Fruit fly (Drosophila melanogaster): ENCODE data around the gene Mp.

Mp gene

dm6 chr3L:6979387-6980249, 19.0 kb upstream of the Mp start, which contains the start of gene Galphai (continued):
- TF ChIP-seq Ets97D (GFP tag; optimal IDR thresholded peaks at IDR 0.05) = peak; percentile 95
- TF ChIP-seq CG33557 (GFP tag; optimal IDR thresholded peaks at IDR 0.05) = peak; percentile 4
- no peak for TF ChIP-seq CG11723 (GFP tag; optimal IDR thresholded peaks at IDR 0.05)
- peak; percentile 91 for TF ChIP-seq sqz (GFP tag; optimal IDR thresholded peaks at IDR 0.05)
- TF ChIP-seq pnt (GFP tag; optimal IDR thresholded peaks at IDR 0.05) = peak; percentile 41
- no peak for TF ChIP-seq nerfin-2 (GFP tag; IDR thresholded peaks at IDR 0.05; ENCODE audit: partially characterized antibody)
- no peak for TF ChIP-seq Usf (GFP tag; optimal IDR thresholded peaks at IDR 0.05)
- TF ChIP-seq Blimp-1 (GFP tag; optimal IDR thresholded peaks at IDR 0.05) = no peak
- TF ChIP-seq CG11560 (tag; IDR thresholded peaks at IDR 0.05) = peak; percentile 62; the same call in 2 of the 3 replicates
- TF ChIP-seq Dbx (GFP tag; IDR thresholded peaks at IDR 0.05) = peak; percentile 57; the same call in 1 of the 3 replicates
- peak; percentile 11; the same call in 1 of the 3 replicates for TF ChIP-seq otp (GFP tag; IDR thresholded peaks at IDR 0.05)
- TF ChIP-seq yki (optimal IDR thresholded peaks at IDR 0.05) = peak; percentile 42
- TF ChIP-seq CG30020 (tag; optimal IDR thresholded peaks at IDR 0.05) = peak; percentile 24
- peak; percentile 52 for TF ChIP-seq CG2712 (tag; optimal IDR thresholded peaks at IDR 0.05)
- peak; percentile 71 for TF ChIP-seq Rfx (GFP tag; IDR thresholded peaks at IDR 0.05)
- peak; percentile 63 for TF ChIP-seq Deaf1 (tag; optimal IDR thresholded peaks at IDR 0.05)
- peak; percentile 23 for TF ChIP-seq CG10147 (GFP tag; optimal IDR thresholded peaks at IDR 0.05)
- TF ChIP-seq Atf6 (GFP tag; IDR thresholded peaks at IDR 0.05) = no peak
- peak; percentile 12 for TF ChIP-seq Hand (GFP tag; optimal IDR thresholded peaks at IDR 0.05)
- TF ChIP-seq trh (GFP tag; optimal IDR thresholded peaks at IDR 0.05) = no peak
- peak; percentile 40 for TF ChIP-seq CG4282 (GFP tag; optimal IDR thresholded peaks at IDR 0.05)
- TF ChIP-seq HLHmδ (GFP tag; optimal IDR thresholded peaks at IDR 0.05) = peak; percentile 16
- TF ChIP-seq bsh (GFP tag; optimal IDR thresholded peaks at IDR 0.05) = no peak
- no peak for TF ChIP-seq dati (GFP tag; IDR thresholded peaks at IDR 0.05)
- TF ChIP-seq her (GFP tag; optimal IDR thresholded peaks at IDR 0.05) = peak; percentile 64
- TF ChIP-seq B-H1 (GFP tag; IDR thresholded peaks at IDR 0.05) = no peak
- TF ChIP-seq Kr (GFP tag; optimal IDR thresholded peaks at IDR 0.05) = no peak
- TF ChIP-seq CG12942 (GFP tag; optimal IDR thresholded peaks at IDR 0.05) = peak; percentile 50
- no peak for TF ChIP-seq vnd (GFP tag; IDR thresholded peaks at IDR 0.05; ENCODE audit: partially characterized antibody)
- TF ChIP-seq bigmax (GFP tag; optimal IDR thresholded peaks at IDR 0.05) = no peak
- peak; percentile 47 for TF ChIP-seq ERR (GFP tag; optimal IDR thresholded peaks at IDR 0.05)
- TF ChIP-seq so (GFP tag; IDR thresholded peaks at IDR 0.05) = peak; percentile 20; the same call in 1 of the 3 replicates
- peak; percentile 96 for TF ChIP-seq CG15479 (GFP tag; optimal IDR thresholded peaks at IDR 0.05)
- TF ChIP-seq CG31388 (GFP tag; optimal IDR thresholded peaks at IDR 0.05) = no peak
- TF ChIP-seq CG1602 (GFP tag; optimal IDR thresholded peaks at IDR 0.05) = peak; percentile 6
- TF ChIP-seq CG32772 (GFP tag; IDR thresholded peaks at IDR 0.05) = no peak
- no peak for TF ChIP-seq CG18262 (tag; optimal IDR thresholded peaks at IDR 0.05)
- peak; percentile 15; the same call in 1 of the 4 replicates for TF ChIP-seq Dll (GFP tag; IDR thresholded peaks at IDR 0.05; ENCODE audit: partially characterized antibody)
- peak; percentile 47 for TF ChIP-seq caup (GFP tag; optimal IDR thresholded peaks at IDR 0.05; ENCODE audit: severe bottlenecking)
- TF ChIP-seq br (optimal IDR thresholded peaks at IDR 0.05) = no peak
- TF ChIP-seq pho (GFP tag; optimal IDR thresholded peaks at IDR 0.05) = peak; percentile 46
- no peak for TF ChIP-seq tll (GFP tag; optimal IDR thresholded peaks at IDR 0.05)
- TF ChIP-seq Opbp (GFP tag; IDR thresholded peaks at IDR 0.05; ENCODE audit: partially characterized antibody) = peak; percentile 67; the same call in 1 of the 3 replicates
- peak; percentile 93 for TF ChIP-seq CG3847 (GFP tag; IDR thresholded peaks at IDR 0.05)
- TF ChIP-seq pum (GFP tag; optimal IDR thresholded peaks at IDR 0.05) = peak; percentile 37
- peak; percentile 14 for TF ChIP-seq NK7.1 (GFP tag; optimal IDR thresholded peaks at IDR 0.05)
- TF ChIP-seq CG6813 (GFP tag; optimal IDR thresholded peaks at IDR 0.05) = no peak
- TF ChIP-seq Stat92E (GFP tag; optimal IDR thresholded peaks at IDR 0.05) = peak in 1 of 3 experiments; percentile 81
